Worm (Caenorhabditis elegans) whole organism, L1 larva: ENCODE measurements around the gene srz-61.
A peak's percentile ranks its signal among the peaks of the same experiment; 100 is the strongest.

Experiments
- C04F5.9 ChIP-seq: sonication (generic microtip); optimal IDR thresholded peaks from 2 replicates; lab custom pipeline; 2016; ENCODE audit warnings: missing genetic modification characterization, missing compliant biosample characterization
- C34B4.2 ChIP-seq: sonication (generic microtip); optimal IDR thresholded peaks from 2 replicates; lab custom pipeline; 2017; ENCODE audit warnings: mild to moderate bottlenecking, missing genetic modification characterization, missing compliant biosample characterization
- F16B12.6 ChIP-seq: fragments of 150-350 bp; optimal IDR thresholded peaks from 2 replicates; lab custom pipeline; 2014; ENCODE audit warnings: missing biosample characterization, missing genetic modification characterization
- alr-1 ChIP-seq: fragments of 200-800 bp; sonication (Bioruptor generic); optimal IDR thresholded peaks from 2 replicates; lab custom pipeline; 2018; ENCODE audit warnings: borderline replicate concordance, mild to moderate bottlenecking, missing genetic modification characterization, missing compliant biosample characterization
- ceh-88 ChIP-seq: fragments of 200-800 bp; sonication (Bioruptor generic); IDR thresholded peaks from 2 replicates; pipeline ENCODE4 v1.3.6; 2022; ENCODE audit warnings: missing genetic modification characterization, missing compliant biosample characterization
- efl-1 ChIP-seq, 4 experiments: fragments of 150-350 bp; optimal IDR thresholded peaks in 3 of 4; peaks in 1 of 4; 1 replicate in 1 of 4; 2 replicates in 3 of 4; lab custom pipeline; 2014; ENCODE audit warnings: missing biosample characterization in 2 of 4, missing genetic modification characterization in 2 of 4, missing genetic modification reagents in 2 of 4
- efl-3 ChIP-seq: fragments of 200-800 bp; sonication (Bioruptor generic); optimal IDR thresholded peaks from 2 replicates; lab custom pipeline; 2018; ENCODE audit warnings: mild to moderate bottlenecking, missing genetic modification characterization, missing compliant biosample characterization
- egl-13 ChIP-seq: sonication (generic microtip); optimal IDR thresholded peaks from 2 replicates; lab custom pipeline; 2016; ENCODE audit warnings: missing genotype, missing genetic modification reagents, missing genetic modification characterization, missing compliant biosample characterization
- elt-2 ChIP-seq: sonication (generic microtip); optimal IDR thresholded peaks from 2 replicates; lab custom pipeline; 2016; ENCODE audit warnings: missing genetic modification characterization, mild to moderate bottlenecking, inconsistent platforms, missing compliant biosample characterization, missing genetic modification reagents
- fkh-4 ChIP-seq: sonication (generic microtip); optimal IDR thresholded peaks from 2 replicates; lab custom pipeline; 2016; ENCODE audit warnings: missing compliant biosample characterization, missing genetic modification characterization, borderline replicate concordance
- fkh-8 ChIP-seq: sonication (generic microtip); optimal IDR thresholded peaks from 2 replicates; lab custom pipeline; 2016; ENCODE audit warnings: mild to moderate bottlenecking, missing genetic modification characterization, missing compliant biosample characterization
- fos-1 ChIP-seq: fragments of 150-350 bp; optimal IDR thresholded peaks from 2 replicates; lab custom pipeline; 2014; ENCODE audit warnings: missing biosample characterization, missing genetic modification characterization
- hlh-4 ChIP-seq: sonication (generic microtip); optimal IDR thresholded peaks from 2 replicates; lab custom pipeline; 2016; ENCODE audit warnings: mild to moderate bottlenecking, missing genetic modification characterization, missing compliant biosample characterization
- irx-1 ChIP-seq: sonication (generic microtip); optimal IDR thresholded peaks from 2 replicates; lab custom pipeline; 2016; ENCODE audit warnings: missing genetic modification characterization, missing compliant biosample characterization
- isw-1 ChIP-seq: fragments of 200-800 bp; sonication (Bioruptor generic); IDR thresholded peaks from 2 replicates; pipeline ENCODE4 v1.3.6; 2022; ENCODE audit warnings: missing genetic modification characterization, missing compliant biosample characterization
- jun-1 ChIP-seq: fragments of 150-350 bp; optimal IDR thresholded peaks from 2 replicates; lab custom pipeline; 2014; ENCODE audit warnings: missing biosample characterization, missing genetic modification reagents, missing genetic modification characterization
- lin-13 ChIP-seq: fragments of 150-350 bp; optimal IDR thresholded peaks from 2 replicates; lab custom pipeline; 2014; ENCODE audit warnings: missing biosample characterization, missing genetic modification reagents, missing genetic modification characterization
- lin-14 ChIP-seq: fragments of 200-800 bp; sonication (Bioruptor generic); optimal IDR thresholded peaks from 2 replicates; lab custom pipeline; 2018; ENCODE audit warnings: mild to moderate bottlenecking, missing genetic modification characterization, moderate library complexity, missing compliant biosample characterization
- lin-15B ChIP-seq: fragments of 150-350 bp; sonication (generic microtip); optimal IDR thresholded peaks from 3 replicates; lab custom pipeline; 2014; ENCODE audit warnings: missing biosample characterization, missing genetic modification characterization
- lin-35 ChIP-seq, 2 experiments: fragments of 150-350 bp; optimal IDR thresholded peaks; 2 replicates each; lab custom pipeline; 2014; ENCODE audit warnings: missing biosample characterization in 2 of 2, missing genetic modification characterization in 2 of 2, missing genetic modification reagents in 2 of 2
- mef-2 ChIP-seq: fragments of 150-350 bp; optimal IDR thresholded peaks from 2 replicates; lab custom pipeline; 2014; ENCODE audit warnings: missing biosample characterization, missing genetic modification characterization
- nhr-12 ChIP-seq: sonication (generic microtip); optimal IDR thresholded peaks from 2 replicates; lab custom pipeline; 2017; ENCODE audit warnings: missing biosample characterization, missing genetic modification characterization
- nhr-19 ChIP-seq: fragments of 200-800 bp; sonication (Bioruptor generic); conservative IDR thresholded peaks from 2 replicates; pipeline ENCODE4 v1.3.6; 2022; ENCODE audit warnings: missing genetic modification characterization, missing compliant biosample characterization
- nhr-20 ChIP-seq: sonication (generic microtip); optimal IDR thresholded peaks from 2 replicates; lab custom pipeline; 2016; ENCODE audit warnings: mild to moderate bottlenecking, missing genetic modification characterization, missing compliant biosample characterization
- nhr-71 ChIP-seq: sonication (generic microtip); optimal IDR thresholded peaks from 2 replicates; lab custom pipeline; 2016; ENCODE audit warnings: mild to moderate bottlenecking, missing genetic modification characterization, moderate library complexity, missing compliant biosample characterization
- nhr-76 ChIP-seq: sonication (generic microtip); optimal IDR thresholded peaks from 2 replicates; lab custom pipeline; 2017; ENCODE audit warnings: missing biosample characterization, missing genetic modification characterization
- nhr-90 ChIP-seq: sonication (generic microtip); optimal IDR thresholded peaks from 2 replicates; lab custom pipeline; 2016; ENCODE audit warnings: mild to moderate bottlenecking, missing genetic modification characterization, missing compliant biosample characterization; ENCODE audit not compliant: poor library complexity
- pag-3 ChIP-seq: sonication (generic microtip); optimal IDR thresholded peaks from 2 replicates; lab custom pipeline; 2017; ENCODE audit warnings: missing genetic modification characterization, mild to moderate bottlenecking, missing compliant biosample characterization, antibody characterized with exemption, borderline replicate concordance; ENCODE audit not compliant: insufficient read depth
- pax-3 ChIP-seq: fragments of 200-800 bp; sonication (Bioruptor generic); optimal IDR thresholded peaks from 2 replicates; lab custom pipeline; 2018; ENCODE audit warnings: mild to moderate bottlenecking, missing genetic modification characterization, moderate library complexity, missing compliant biosample characterization
- tlp-1 ChIP-seq: fragments of 150-350 bp; optimal IDR thresholded peaks from 2 replicates; lab custom pipeline; 2014; ENCODE audit warnings: missing biosample characterization, missing genetic modification characterization
- unc-62 ChIP-seq: fragments of 150-350 bp; optimal IDR thresholded peaks from 2 replicates; lab custom pipeline; 2014; ENCODE audit warnings: missing biosample characterization, missing genetic modification reagents, missing genetic modification characterization
- unc-86 ChIP-seq: sonication (generic microtip); optimal IDR thresholded peaks from 2 replicates; lab custom pipeline; 2016; ENCODE audit warnings: missing genetic modification characterization, missing compliant biosample characterization
- vab-15 ChIP-seq: sonication (generic microtip); optimal IDR thresholded peaks from 2 replicates; lab custom pipeline; 2017; ENCODE audit warnings: missing genotype, mild to moderate bottlenecking, missing genetic modification characterization, missing compliant biosample characterization
- xbp-1 ChIP-seq: sonication (generic microtip); optimal IDR thresholded peaks from 2 replicates; lab custom pipeline; 2016; ENCODE audit warnings: missing genetic modification characterization, missing compliant biosample characterization
- ztf-4 ChIP-seq: fragments of 150-350 bp; optimal IDR thresholded peaks from 2 replicates; lab custom pipeline; 2014; ENCODE audit warnings: missing biosample characterization, missing genetic modification characterization

Gene srz-61

DNA sequence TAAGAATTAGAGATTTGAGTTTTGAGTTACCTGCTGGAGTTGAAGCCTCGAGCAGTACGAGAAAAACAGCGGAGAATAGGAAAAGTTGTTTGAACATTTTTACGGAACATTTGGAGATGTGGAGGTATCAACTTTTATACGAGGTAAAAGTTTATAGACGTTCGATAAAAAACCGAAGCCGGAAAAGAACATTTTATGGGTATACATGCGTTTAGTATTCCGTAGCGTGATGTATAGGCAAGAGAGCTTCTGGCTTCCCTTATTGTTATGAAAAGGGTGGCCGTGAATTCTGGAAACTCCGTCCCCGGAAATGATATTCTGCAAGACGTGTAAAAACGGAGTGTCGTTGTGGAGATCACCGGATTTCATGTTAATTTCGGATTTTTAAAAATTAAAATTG is 556 bp upstream of the srz-61 start, which contains the start of gene K03D3.5:
TSS of gene K03D3.5 (minus strand) at position 101 of the 400 bp plus-strand sequence.
- TF ChIP-seq mef-2 (tag; lab: Kevin White, UChicago) (no peak), C04F5.9 (no peak), ztf-4 (tag; lab: Kevin White, UChicago) (no peak), xbp-1 (tag; lab: Kevin White, UChicago) (no peak), nhr-12 (no peak), isw-1 (GFP tag; lab: Robert Waterston, UW) (no peak), unc-62 (GFP tag; lab: Kevin White, UChicago) (no peak), lin-35 (GFP tag; optimal IDR thresholded peaks at IDR 0.05; lab: Kevin White, UChicago) (no peak), fkh-8 (no peak), nhr-19 (no peak), nhr-76 (tag; lab: Kevin White, UChicago) (no peak)

DNA sequence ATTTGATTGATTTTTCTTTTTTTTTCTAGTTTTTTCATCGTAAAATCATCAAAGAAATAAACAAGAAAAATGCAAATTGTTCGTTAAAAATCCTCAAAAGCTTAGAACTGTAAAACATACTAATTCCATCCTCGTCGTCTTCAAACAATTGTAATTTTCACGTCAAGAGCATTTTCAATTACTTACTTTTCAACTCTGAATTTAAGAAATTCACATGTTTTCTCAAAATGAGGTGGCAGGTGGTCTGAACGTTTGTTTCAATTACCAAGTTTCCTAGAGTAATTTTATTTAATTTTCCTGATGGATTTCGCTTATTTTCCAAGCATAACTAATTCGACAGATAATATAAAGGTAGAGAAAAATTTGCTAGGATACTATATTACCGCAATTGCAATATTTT is 2.4 kb downstream of the srz-61 start, which contains the start of gene srz-104:
TSS of gene srz-104 (plus strand) at position 301 of the 400 bp plus-strand sequence.
- no peak for TF ChIP-seq nhr-90 (tag; lab: Kevin White, UChicago)
- no peak for TF ChIP-seq F16B12.6
- no peak for TF ChIP-seq fkh-8
- TF ChIP-seq C04F5.9: no peak
- TF ChIP-seq hlh-4: peak; percentile 11

DNA sequence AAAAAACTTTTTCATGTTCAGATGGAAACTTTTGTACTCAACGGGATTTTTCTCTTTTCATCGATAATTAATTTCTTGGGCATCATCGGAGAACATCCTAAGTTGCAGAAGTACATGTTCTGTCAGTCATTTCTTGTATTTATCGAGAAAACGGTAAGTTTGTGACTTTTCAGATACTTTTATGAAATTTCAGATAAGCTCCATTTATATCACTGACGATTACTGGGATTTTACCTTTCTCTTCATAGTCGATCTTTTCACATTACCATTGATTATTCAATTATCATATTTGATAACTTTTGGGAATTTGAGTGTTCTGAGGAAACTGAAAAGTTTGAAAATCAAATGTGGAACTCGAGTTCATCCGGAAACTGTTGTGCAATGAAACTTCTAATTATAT is 3.6 kb downstream of the srz-61 start, which contains the start of gene srz-105:
TSS of gene srz-105 (plus strand) at position 301 of the 400 bp plus-strand sequence.
- TF ChIP-seq fkh-4 (tag; lab: Kevin White, UChicago) (no peak), ceh-88 (GFP tag; lab: Robert Waterston, UW) (no peak), vab-15 (tag; lab: Kevin White, UChicago) (no peak), nhr-90 (tag; lab: Kevin White, UChicago) (no peak), xbp-1 (tag; lab: Kevin White, UChicago) (no peak), F16B12.6 (no peak), lin-14 (GFP tag; lab: Kevin White, UChicago) (no peak), pax-3 (tag; lab: Kevin White, UChicago) (no peak), efl-1 (optimal IDR thresholded peaks at IDR 0.05; lab: Kevin White, UChicago) (no peak), efl-1 (GFP tag; optimal IDR thresholded peaks at IDR 0.05 in 1 of 2; lab: Kevin White, UChicago) (no peak), C34B4.2 (tag; lab: Kevin White, UChicago) (no peak), unc-62 (GFP tag; lab: Kevin White, UChicago) (no peak), alr-1 (tag; lab: Kevin White, UChicago) (no peak), efl-3 (no peak), nhr-71 (tag; lab: Kevin White, UChicago) (no peak), nhr-12 (no peak), fos-1 (no peak), jun-1 (tag; lab: Kevin White, UChicago) (no peak), unc-86 (no peak), elt-2 (tag; lab: Kevin White, UChicago) (no peak)

DNA sequence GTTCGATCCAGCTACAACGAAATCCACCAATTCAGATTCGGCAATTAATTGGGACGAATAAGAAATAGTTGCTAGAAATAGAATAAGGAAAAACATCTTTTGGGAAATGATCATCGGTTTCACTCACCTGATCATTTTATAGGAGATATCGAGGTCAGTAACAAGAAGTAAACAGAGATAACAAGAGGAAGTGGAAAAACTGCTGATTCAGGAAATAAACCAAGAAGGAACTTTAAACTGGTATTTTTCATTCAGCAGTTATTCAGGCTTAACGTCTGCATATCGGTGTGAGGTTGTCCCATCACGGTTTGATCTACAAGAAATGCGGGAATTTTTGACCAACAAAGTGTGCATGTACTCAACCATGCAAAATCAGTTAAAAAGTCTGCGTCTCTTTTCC is 7.6 kb downstream of the srz-61 start, which contains the start of gene K03D3.2:
TSS of gene K03D3.2 (minus strand) at position 101 of the 400 bp plus-strand sequence.
- TF ChIP-seq irx-1 (tag; lab: Kevin White, UChicago) (no peak), nhr-20 (no peak), ztf-4 (tag; lab: Kevin White, UChicago) (no peak), lin-13 (GFP tag; lab: Kevin White, UChicago) (no peak), hlh-4 (no peak), pag-3 (tag; lab: Kevin White, UChicago) (no peak), egl-13 (tag; lab: Kevin White, UChicago) (no peak)
- TF ChIP-seq, all 84 proteins: peak for 0

DNA sequence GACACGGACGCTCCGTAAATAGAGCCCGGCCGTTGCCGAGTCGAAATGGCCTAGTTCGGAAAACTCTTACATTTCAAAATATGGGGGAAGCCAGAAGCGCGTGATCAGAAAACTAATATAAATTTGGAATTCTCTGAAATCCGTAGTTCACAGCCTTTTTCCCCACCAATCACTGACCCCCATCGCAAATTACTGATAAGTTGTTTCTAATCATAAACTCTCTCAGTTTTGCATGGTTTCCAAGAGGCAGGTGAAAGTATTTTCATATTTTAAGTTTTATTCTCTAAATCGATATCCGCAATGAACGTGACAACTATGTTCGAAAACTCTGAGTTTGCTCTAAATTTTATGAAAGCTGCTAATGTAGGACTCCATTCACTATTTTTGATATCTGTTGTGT is 8.2 kb downstream of the srz-61 start, which contains the start of gene srz-74:
TSS of gene srz-74 (plus strand) at position 301 of the 400 bp plus-strand sequence.
- TF ChIP-seq lin-35 (GFP tag; optimal IDR thresholded peaks at IDR 0.05; lab: Kevin White, UChicago) (no peak), lin-15B (tag; lab: Kevin White, UChicago) (no peak), tlp-1 (tag; lab: Kevin White, UChicago) (no peak)
